Worm (Caenorhabditis elegans) whole organism, L1 larva: ENCODE results near the gene K06A9.3.

Source experiments
- C34B4.2 ChIP-seq: sonication (generic microtip); optimal IDR thresholded peaks from 2 replicates; lab custom pipeline; 2017; ENCODE audit warnings: mild to moderate bottlenecking, missing genetic modification characterization, missing compliant biosample characterization
- F16B12.6 ChIP-seq: fragments of 150-350 bp; optimal IDR thresholded peaks from 2 replicates; lab custom pipeline; 2014; ENCODE audit warnings: missing biosample characterization, missing genetic modification characterization
- alr-1 ChIP-seq: fragments of 200-800 bp; sonication (Bioruptor generic); optimal IDR thresholded peaks from 2 replicates; lab custom pipeline; 2018; ENCODE audit warnings: borderline replicate concordance, mild to moderate bottlenecking, missing genetic modification characterization, missing compliant biosample characterization
- aly-2 ChIP-seq: fragments of 150-350 bp; optimal IDR thresholded peaks from 2 replicates; lab custom pipeline; 2014; ENCODE audit warnings: missing biosample characterization, missing genetic modification characterization
- blmp-1 ChIP-seq: fragments of 150-350 bp; optimal IDR thresholded peaks from 2 replicates; lab custom pipeline; 2014; ENCODE audit warnings: missing biosample characterization, missing genetic modification characterization
- ceh-82 ChIP-seq, 3 experiments: fragments of 150-350 bp in 1 of 3; sonication (generic microtip) in 2 of 3; optimal IDR thresholded peaks; 2 replicates each; lab custom pipeline; 2014 to 2017; ENCODE audit warnings: missing biosample characterization in 3 of 3, missing genetic modification characterization in 3 of 3
- ceh-90 ChIP-seq: sonication (generic microtip); optimal IDR thresholded peaks from 2 replicates; lab custom pipeline; 2016; ENCODE audit warnings: missing genetic modification characterization, missing compliant biosample characterization
- ces-1 ChIP-seq: fragments of 150-350 bp; optimal IDR thresholded peaks from 2 replicates; lab custom pipeline; 2014; ENCODE audit warnings: missing biosample characterization, missing genetic modification reagents, missing genetic modification characterization
- dpl-1 ChIP-seq, 3 experiments: fragments of 150-350 bp in 2 of 3; sonication (generic microtip) in 1 of 3; optimal IDR thresholded peaks; 2 replicates each; lab custom pipeline; 2014 to 2017; ENCODE audit warnings: missing biosample characterization in 3 of 3, missing genetic modification characterization in 3 of 3, missing genetic modification reagents in 3 of 3
- dsc-1 ChIP-seq: sonication (generic microtip); optimal IDR thresholded peaks from 2 replicates; lab custom pipeline; 2016; ENCODE audit warnings: mild to moderate bottlenecking, missing genetic modification characterization, missing compliant biosample characterization
- efl-1 ChIP-seq, 4 experiments: fragments of 150-350 bp; optimal IDR thresholded peaks in 3 of 4; peaks in 1 of 4; 1 replicate in 1 of 4; 2 replicates in 3 of 4; lab custom pipeline; 2014; ENCODE audit warnings: missing biosample characterization in 2 of 4, missing genetic modification characterization in 2 of 4, missing genetic modification reagents in 2 of 4
- efl-3 ChIP-seq: fragments of 200-800 bp; sonication (Bioruptor generic); optimal IDR thresholded peaks from 2 replicates; lab custom pipeline; 2018; ENCODE audit warnings: mild to moderate bottlenecking, missing genetic modification characterization, missing compliant biosample characterization
- egl-27 ChIP-seq, 2 experiments: fragments of 150-350 bp in 1 of 2; sonication (generic microtip); optimal IDR thresholded peaks; 3 replicates each; lab custom pipeline; 2017 to 2018; ENCODE audit warnings: missing biosample characterization in 2 of 2, missing genetic modification characterization in 2 of 2, missing genetic modification reagents in 2 of 2
- elt-2 ChIP-seq: sonication (generic microtip); optimal IDR thresholded peaks from 2 replicates; lab custom pipeline; 2016; ENCODE audit warnings: missing genetic modification characterization, mild to moderate bottlenecking, inconsistent platforms, missing compliant biosample characterization, missing genetic modification reagents
- elt-3 ChIP-seq, 6 experiments: fragments of 150-350 bp in 1 of 6; sonication (generic microtip); optimal IDR thresholded peaks; 2 replicates each; lab custom pipeline; 2017 to 2018; ENCODE audit warnings: missing biosample characterization in 6 of 6, missing genetic modification characterization in 6 of 6, inconsistent platforms in 1 of 6
- ets-5 ChIP-seq: fragments of 200-800 bp; sonication (Bioruptor generic); IDR thresholded peaks from 2 replicates; pipeline ENCODE4 v1.3.6; 2022; ENCODE audit warnings: missing genetic modification characterization, missing compliant biosample characterization
- fkh-8 ChIP-seq: sonication (generic microtip); optimal IDR thresholded peaks from 2 replicates; lab custom pipeline; 2016; ENCODE audit warnings: mild to moderate bottlenecking, missing genetic modification characterization, missing compliant biosample characterization
- grh-1 ChIP-seq: fragments of 200-800 bp; sonication (Bioruptor generic); IDR thresholded peaks from 2 replicates; pipeline ENCODE4 v1.3.6; 2022; ENCODE audit warnings: missing genetic modification reagents, missing genetic modification characterization, missing compliant biosample characterization
- hlh-4 ChIP-seq: sonication (generic microtip); optimal IDR thresholded peaks from 2 replicates; lab custom pipeline; 2016; ENCODE audit warnings: mild to moderate bottlenecking, missing genetic modification characterization, missing compliant biosample characterization
- isw-1 ChIP-seq: fragments of 200-800 bp; sonication (Bioruptor generic); IDR thresholded peaks from 2 replicates; pipeline ENCODE4 v1.3.6; 2022; ENCODE audit warnings: missing genetic modification characterization, missing compliant biosample characterization
- jun-1 ChIP-seq: fragments of 150-350 bp; optimal IDR thresholded peaks from 2 replicates; lab custom pipeline; 2014; ENCODE audit warnings: missing biosample characterization, missing genetic modification reagents, missing genetic modification characterization
- lin-13 ChIP-seq: fragments of 150-350 bp; optimal IDR thresholded peaks from 2 replicates; lab custom pipeline; 2014; ENCODE audit warnings: missing biosample characterization, missing genetic modification reagents, missing genetic modification characterization
- lin-15B ChIP-seq: fragments of 150-350 bp; sonication (generic microtip); optimal IDR thresholded peaks from 3 replicates; lab custom pipeline; 2014; ENCODE audit warnings: missing biosample characterization, missing genetic modification characterization
- lin-35 ChIP-seq, 2 experiments: fragments of 150-350 bp; optimal IDR thresholded peaks; 2 replicates each; lab custom pipeline; 2014; ENCODE audit warnings: missing biosample characterization in 2 of 2, missing genetic modification characterization in 2 of 2, missing genetic modification reagents in 2 of 2
- lin-39 ChIP-seq: fragments of 150-350 bp; optimal IDR thresholded peaks from 2 replicates; lab custom pipeline; 2014; ENCODE audit warnings: missing biosample characterization, missing genetic modification reagents, missing genetic modification characterization
- lsy-2 ChIP-seq, 2 experiments: fragments of 150-350 bp; optimal IDR thresholded peaks; 2 replicates each; lab custom pipeline; 2014; ENCODE audit warnings: missing biosample characterization in 2 of 2, missing genetic modification characterization in 2 of 2
- mab-9 ChIP-seq: fragments of 200-800 bp; sonication (Bioruptor generic); IDR thresholded peaks from 2 replicates; pipeline ENCODE4 v1.3.6; 2022; ENCODE audit warnings: missing genetic modification reagents, missing genetic modification characterization, missing compliant biosample characterization
- mef-2 ChIP-seq: fragments of 150-350 bp; optimal IDR thresholded peaks from 2 replicates; lab custom pipeline; 2014; ENCODE audit warnings: missing biosample characterization, missing genetic modification characterization
- mep-1 ChIP-seq: fragments of 150-350 bp; optimal IDR thresholded peaks from 2 replicates; lab custom pipeline; 2014; ENCODE audit warnings: missing biosample characterization, missing genetic modification characterization
- nhr-11 ChIP-seq: fragments of 150-350 bp; optimal IDR thresholded peaks from 2 replicates; lab custom pipeline; 2014; ENCODE audit warnings: missing biosample characterization, missing genetic modification characterization
- nhr-12 ChIP-seq: sonication (generic microtip); optimal IDR thresholded peaks from 2 replicates; lab custom pipeline; 2017; ENCODE audit warnings: missing biosample characterization, missing genetic modification characterization
- nhr-19 ChIP-seq: fragments of 200-800 bp; sonication (Bioruptor generic); conservative IDR thresholded peaks from 2 replicates; pipeline ENCODE4 v1.3.6; 2022; ENCODE audit warnings: missing genetic modification characterization, missing compliant biosample characterization
- nhr-28 ChIP-seq: fragments of 150-350 bp; optimal IDR thresholded peaks from 2 replicates; lab custom pipeline; 2014; ENCODE audit warnings: missing biosample characterization, missing genetic modification characterization
- nhr-47 ChIP-seq: sonication (generic microtip); optimal IDR thresholded peaks from 2 replicates; lab custom pipeline; 2016; ENCODE audit warnings: mild to moderate bottlenecking, missing genetic modification characterization, moderate library complexity, missing compliant biosample characterization
- nhr-84 ChIP-seq: sonication (generic microtip); optimal IDR thresholded peaks from 2 replicates; lab custom pipeline; 2017; ENCODE audit warnings: missing biosample characterization, missing genetic modification characterization
- nhr-85 ChIP-seq: sonication (generic microtip); peaks from one replicate; lab custom pipeline; 2016; ENCODE audit warnings: missing genetic modification characterization, inconsistent platforms, missing compliant biosample characterization
- pqm-1 ChIP-seq: sonication (generic microtip); optimal IDR thresholded peaks from 3 replicates; lab custom pipeline; 2017; ENCODE audit warnings: missing biosample characterization, missing genetic modification characterization
- rnt-1 ChIP-seq: sonication (generic microtip); optimal IDR thresholded peaks from 2 replicates; lab custom pipeline; 2016; ENCODE audit warnings: mild to moderate bottlenecking, missing genetic modification characterization, moderate library complexity, missing compliant biosample characterization
- snu-23 ChIP-seq: sonication (generic microtip); optimal IDR thresholded peaks from 2 replicates; lab custom pipeline; 2016; ENCODE audit warnings: missing genetic modification characterization, missing compliant biosample characterization
- sox-4 ChIP-seq: sonication (generic microtip); optimal IDR thresholded peaks from 2 replicates; lab custom pipeline; 2016; ENCODE audit warnings: missing genetic modification characterization, missing compliant biosample characterization
- sptf-1 ChIP-seq: fragments of 150-350 bp; optimal IDR thresholded peaks from 2 replicates; lab custom pipeline; 2014; ENCODE audit warnings: missing biosample characterization, missing genetic modification characterization
- sup-37 ChIP-seq: fragments of 200-800 bp; sonication (Bioruptor generic); optimal IDR thresholded peaks from 2 replicates; lab custom pipeline; 2018; ENCODE audit warnings: mild to moderate bottlenecking, missing genetic modification characterization, missing compliant biosample characterization
- tlp-1 ChIP-seq: fragments of 150-350 bp; optimal IDR thresholded peaks from 2 replicates; lab custom pipeline; 2014; ENCODE audit warnings: missing biosample characterization, missing genetic modification characterization
- unc-62 ChIP-seq: fragments of 150-350 bp; optimal IDR thresholded peaks from 2 replicates; lab custom pipeline; 2014; ENCODE audit warnings: missing biosample characterization, missing genetic modification reagents, missing genetic modification characterization
- unc-86 ChIP-seq: sonication (generic microtip); optimal IDR thresholded peaks from 2 replicates; lab custom pipeline; 2016; ENCODE audit warnings: missing genetic modification characterization, missing compliant biosample characterization
- xbp-1 ChIP-seq: sonication (generic microtip); optimal IDR thresholded peaks from 2 replicates; lab custom pipeline; 2016; ENCODE audit warnings: missing genetic modification characterization, missing compliant biosample characterization
- zag-1 ChIP-seq: fragments of 150-350 bp; optimal IDR thresholded peaks from 2 replicates; lab custom pipeline; 2014; ENCODE audit warnings: missing biosample characterization, missing genetic modification characterization

Gene K06A9.3

ce11 chrX:1489574-1489973 lies 45.6 kb downstream of the K06A9.3 start:
- TF ChIP-seq dsc-1, result no peak
- no peak for TF ChIP-seq grh-1
- no peak for TF ChIP-seq mep-1
- no peak for TF ChIP-seq lin-39 (tag; lab: Kevin White, UChicago)
- no peak for TF ChIP-seq mab-9 (GFP tag; lab: Robert Waterston, UW)
- no peak for TF ChIP-seq nhr-28 (tag; lab: Kevin White, UChicago)
- no peak for TF ChIP-seq dpl-1 (GFP tag; optimal IDR thresholded peaks at IDR 0.05; lab: Kevin White, UChicago)
- TF ChIP-seq unc-86 (tag; lab: Kevin White, UChicago), result no peak
- no peak for TF ChIP-seq sptf-1
- no peak for TF ChIP-seq nhr-85
- no peak for TF ChIP-seq lin-13 (GFP tag; lab: Kevin White, UChicago)
- no peak for TF ChIP-seq zag-1 (tag; lab: Kevin White, UChicago)
- TF ChIP-seq fkh-8 (tag; lab: Kevin White, UChicago), result no peak
- no peak for TF ChIP-seq nhr-12 (tag; lab: Kevin White, UChicago)
- TF ChIP-seq xbp-1 (tag; lab: Kevin White, UChicago), result no peak
- TF ChIP-seq lin-15B (tag; lab: Kevin White, UChicago), result no peak
- TF ChIP-seq snu-23, result no peak
- TF ChIP-seq C34B4.2 (tag; lab: Kevin White, UChicago), result no peak

DNA sequence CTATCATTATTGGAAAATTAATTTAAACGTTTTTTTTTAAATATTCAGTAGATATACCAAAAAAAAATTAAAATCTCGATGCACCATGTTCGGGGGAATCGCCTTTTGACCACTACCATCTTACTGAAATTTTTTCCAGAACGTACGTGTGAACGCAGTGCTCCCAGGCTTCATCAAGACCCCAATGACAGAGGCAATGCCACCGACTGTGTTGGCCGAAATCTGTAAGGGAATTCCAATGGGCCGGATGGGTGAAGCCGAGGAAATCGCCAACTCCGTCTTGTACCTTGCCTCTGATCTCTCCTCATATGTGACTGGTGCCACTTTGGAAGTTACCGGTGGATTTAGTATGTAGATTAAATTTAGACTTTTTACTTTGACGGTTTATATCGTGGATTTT lies 46.4 kb downstream of the K06A9.3 start:
- no peak for TF ChIP-seq egl-27 (tag; optimal IDR thresholded peaks at IDR 0.05; lab: Kevin White, UChicago)
- TF ChIP-seq nhr-11 (tag; lab: Kevin White, UChicago), result no peak
- 0 out of 2 replicates have a peak, but pooled peaks have one; percentile 5 for TF ChIP-seq nhr-19 (GFP tag; lab: Robert Waterston, UW)
- no peak for TF ChIP-seq unc-62

- TF ChIP-seq sox-4 (tag; lab: Kevin White, UChicago) (no peak), efl-3 (GFP tag; lab: Kevin White, UChicago) (no peak), unc-86 (tag; lab: Kevin White, UChicago) (no peak), ceh-82 (tag; optimal IDR thresholded peaks at IDR 0.05; lab: Kevin White, UChicago) (no peak), isw-1 (no peak), jun-1 (tag; lab: Kevin White, UChicago) (no peak), elt-3 (tag; optimal IDR thresholded peaks at IDR 0.05; lab: Kevin White, UChicago) (no peak), nhr-12 (tag; lab: Kevin White, UChicago) (no peak), xbp-1 (tag; lab: Kevin White, UChicago) (no peak)
Measured at ce11 chrX:1487096-1487495, 48.1 kb downstream of the K06A9.3 start.

- TF ChIP-seq rnt-1 (tag; lab: Kevin White, UChicago), result peak; percentile 83
- TF ChIP-seq pqm-1 (tag; lab: Kevin White, UChicago), result no peak
- peak; percentile 56 for TF ChIP-seq grh-1
- TF ChIP-seq nhr-19 (GFP tag; lab: Robert Waterston, UW), result peak; percentile 85
- TF ChIP-seq ces-1, result no peak
- no peak for TF ChIP-seq aly-2 (tag; lab: Kevin White, UChicago)
- TF ChIP-seq tlp-1 (tag; lab: Kevin White, UChicago), result no peak
- TF ChIP-seq blmp-1 (tag; lab: Kevin White, UChicago), result peak; percentile 82
- TF ChIP-seq ceh-90 (tag; lab: Kevin White, UChicago), result no peak
- peak; percentile 52 to 54 for TF ChIP-seq efl-1 (optimal IDR thresholded peaks at IDR 0.05; lab: Kevin White, UChicago)
- peak in 1 of 2 experiments; percentile 71 for TF ChIP-seq efl-1 (GFP tag; optimal IDR thresholded peaks at IDR 0.05 in 1 of 2; lab: Kevin White, UChicago)
- no peak for TF ChIP-seq nhr-84 (tag; lab: Kevin White, UChicago)
- TF ChIP-seq sup-37 (GFP tag; lab: Kevin White, UChicago), result no peak
- peak; percentile 92 for TF ChIP-seq snu-23
- no peak for TF ChIP-seq hlh-4
- peak; percentile 74 for TF ChIP-seq nhr-47 (tag; lab: Kevin White, UChicago)
- TF ChIP-seq elt-2 (tag; lab: Kevin White, UChicago), result peak; percentile 88
- TF ChIP-seq lin-35 (GFP tag; optimal IDR thresholded peaks at IDR 0.05; lab: Kevin White, UChicago), result peak; percentile 36 to 81
- TF ChIP-seq nhr-11 (tag; lab: Kevin White, UChicago), result peak; percentile 44
- TF ChIP-seq F16B12.6 (tag; lab: Kevin White, UChicago), result no peak
- no peak for TF ChIP-seq unc-86 (tag; lab: Kevin White, UChicago)
- TF ChIP-seq lsy-2 (tag; optimal IDR thresholded peaks at IDR 0.05; lab: Kevin White, UChicago), result peak; percentile 71 to 77
- peak in 2 of 6 experiments; percentile 67 to 82 for TF ChIP-seq elt-3 (tag; optimal IDR thresholded peaks at IDR 0.05; lab: Kevin White, UChicago)
- TF ChIP-seq C34B4.2 (tag; lab: Kevin White, UChicago), result no peak
- TF ChIP-seq ets-5, result no peak
- no peak for TF ChIP-seq mef-2
- no peak for TF ChIP-seq alr-1 (tag; lab: Kevin White, UChicago)
Measured at ce11 chrX:1486135-1486648, 49.0 kb downstream of the K06A9.3 start, which contains the start of the genes D1005.10 and dhs-25. Gene D1005.10 (minus strand): TSS chrX:1486185. Gene dhs-25 (plus strand): TSS chrX:1486532.
